Fruit fly (Drosophila melanogaster) whole organism, prepupa: ENCODE data around the gene CAHbeta.

ENCODE experiments used
- CG10669 ChIP-seq: fragments of 200-800 bp; sonication (Bioruptor generic); optimal IDR thresholded peaks from 3 replicates; lab custom pipeline; 2018; ENCODE audit warnings: missing biosample characterization, mild to moderate bottlenecking, missing genetic modification characterization, moderate library complexity
- CG11762 ChIP-seq: fragments of 200-800 bp; sonication (Bioruptor generic); optimal IDR thresholded peaks from 3 replicates; lab custom pipeline; 2016; ENCODE audit warnings: missing biosample characterization, missing genetic modification characterization; ENCODE audit not compliant: insufficient read depth
- CG15336 ChIP-seq: fragments of 200-800 bp; sonication (Bioruptor generic); IDR thresholded peaks from 2 replicates; pipeline ENCODE4 v1.3.6; 2022; ENCODE audit warnings: missing biosample characterization, missing genetic modification characterization
- CG16779 ChIP-seq: fragments of 200-800 bp; sonication (Bioruptor generic); optimal IDR thresholded peaks from 3 replicates; lab custom pipeline; 2017; ENCODE audit warnings: missing biosample characterization, mild to moderate bottlenecking, missing genetic modification characterization
- CG3032 ChIP-seq: fragments of 200-800 bp; optimal IDR thresholded peaks from 2 replicates; lab custom pipeline; 2019; ENCODE audit warnings: missing biosample characterization, mild to moderate bottlenecking, missing genetic modification characterization, moderate library complexity
- CG31627 ChIP-seq: fragments of 200-800 bp; sonication (Bioruptor generic); optimal IDR thresholded peaks from 3 replicates; lab custom pipeline; 2016; ENCODE audit warnings: missing biosample characterization, missing genetic modification characterization
- CG32006 ChIP-seq: fragments of 200-800 bp; sonication (Bioruptor generic); optimal IDR thresholded peaks from 3 replicates; lab custom pipeline; 2017; ENCODE audit warnings: missing biosample characterization, mild to moderate bottlenecking, missing genetic modification characterization
- CG34406 ChIP-seq: fragments of 200-800 bp; sonication (Bioruptor generic); optimal IDR thresholded peaks from 3 replicates; lab custom pipeline; 2016; ENCODE audit warnings: missing biosample characterization, missing genetic modification characterization
- CG3919 ChIP-seq: fragments of 200-800 bp; sonication (Bioruptor generic); optimal IDR thresholded peaks from 3 replicates; lab custom pipeline; 2016; ENCODE audit warnings: missing biosample characterization, missing genetic modification characterization
- CG4318 ChIP-seq: fragments of 200-800 bp; sonication (Bioruptor generic); optimal IDR thresholded peaks from 3 replicates; lab custom pipeline; 2017; ENCODE audit warnings: missing biosample characterization, mild to moderate bottlenecking, missing genetic modification characterization
- CG6163 ChIP-seq: fragments of 200-800 bp; sonication (Bioruptor generic); IDR thresholded peaks from 3 replicates; pipeline ENCODE4 v1.3.6; 2022; ENCODE audit warnings: missing biosample characterization, missing genetic modification characterization
- CG6276 ChIP-seq: fragments of 200-800 bp; sonication (Bioruptor generic); optimal IDR thresholded peaks from 2 replicates; lab custom pipeline; 2017; ENCODE audit warnings: missing biosample characterization, mild to moderate bottlenecking, missing genetic modification characterization
- CG6808 ChIP-seq: fragments of 200-800 bp; sonication (Bioruptor generic); optimal IDR thresholded peaks from 3 replicates; lab custom pipeline; 2017; ENCODE audit warnings: missing biosample characterization, missing genetic modification characterization, mild to moderate bottlenecking, moderate library complexity, missing genetic modification reagents
- CG6854 ChIP-seq: fragments of 200-800 bp; sonication (Bioruptor generic); optimal IDR thresholded peaks from 2 replicates; lab custom pipeline; 2017; ENCODE audit warnings: missing biosample characterization, mild to moderate bottlenecking, missing genetic modification characterization
- CG7368 ChIP-seq: fragments of 200-800 bp; sonication (Bioruptor generic); optimal IDR thresholded peaks from 3 replicates; lab custom pipeline; 2016; ENCODE audit warnings: missing biosample characterization, missing genetic modification characterization
- CG8119 ChIP-seq: fragments of 200-800 bp; sonication (Bioruptor generic); IDR thresholded peaks from 3 replicates; pipeline ENCODE4 v1.3.6; 2022; ENCODE audit warnings: missing biosample characterization, missing genetic modification characterization
- CG8319 ChIP-seq: fragments of 200-800 bp; sonication (Bioruptor generic); optimal IDR thresholded peaks from 3 replicates; lab custom pipeline; 2016; ENCODE audit warnings: missing biosample characterization, missing genetic modification characterization
- CG8632 ChIP-seq: fragments of 200-800 bp; sonication (Bioruptor generic); optimal IDR thresholded peaks from 3 replicates; lab custom pipeline; 2016; ENCODE audit warnings: missing biosample characterization, missing genetic modification characterization
- CG9139 ChIP-seq: fragments of 200-800 bp; sonication (Bioruptor generic); optimal IDR thresholded peaks from 3 replicates; lab custom pipeline; 2017; ENCODE audit warnings: missing biosample characterization, mild to moderate bottlenecking, missing genetic modification characterization
- Eip78C ChIP-seq: fragments of 200-800 bp; sonication (Bioruptor generic); peaks from one replicate; lab custom pipeline; 2016; ENCODE audit warnings: missing biosample characterization, missing genetic modification characterization
- Eip93F ChIP-seq: fragments of 200-800 bp; sonication (Bioruptor generic); optimal IDR thresholded peaks from 2 replicates; lab custom pipeline; 2016; ENCODE audit warnings: missing biosample characterization, mild to moderate bottlenecking, missing genetic modification characterization
- Ets21C ChIP-seq: fragments of 200-800 bp; sonication (Bioruptor generic); optimal IDR thresholded peaks from 3 replicates; lab custom pipeline; 2016; ENCODE audit warnings: missing biosample characterization, missing genetic modification characterization
- Gug ChIP-seq: fragments of 200-800 bp; sonication (Bioruptor generic); IDR thresholded peaks from 2 replicates; pipeline ENCODE4 v1.3.6; 2022; ENCODE audit warnings: missing biosample characterization, missing genetic modification characterization
- Lpt ChIP-seq: fragments of 200-800 bp; sonication (Bioruptor generic); optimal IDR thresholded peaks from 3 replicates; lab custom pipeline; 2016; ENCODE audit warnings: missing biosample characterization, missing genetic modification characterization
- OdsH ChIP-seq: fragments of 200-800 bp; sonication (Bioruptor generic); optimal IDR thresholded peaks from 3 replicates; lab custom pipeline; 2016; ENCODE audit warnings: missing biosample characterization, missing genetic modification characterization
- Smox ChIP-seq: fragments of 200-800 bp; sonication (Bioruptor generic); optimal IDR thresholded peaks from 3 replicates; lab custom pipeline; 2016; ENCODE audit warnings: missing biosample characterization, missing genetic modification characterization
- Sox102F ChIP-seq: fragments of 200-800 bp; sonication (Bioruptor generic); optimal IDR thresholded peaks from 2 replicates; lab custom pipeline; 2016; ENCODE audit warnings: missing biosample characterization, mild to moderate bottlenecking, missing genetic modification characterization
- Sox14 ChIP-seq: fragments of 200-800 bp; sonication (Bioruptor generic); optimal IDR thresholded peaks from 3 replicates; lab custom pipeline; 2016; ENCODE audit warnings: missing biosample characterization, missing genetic modification characterization
- achi ChIP-seq: fragments of 200-800 bp; sonication (Bioruptor generic); optimal IDR thresholded peaks from 3 replicates; lab custom pipeline; 2016; ENCODE audit warnings: missing biosample characterization, missing genetic modification characterization
- acj6 ChIP-seq: fragments of 200-800 bp; sonication (Bioruptor generic); optimal IDR thresholded peaks from 3 replicates; lab custom pipeline; 2016; ENCODE audit warnings: missing biosample characterization, missing genetic modification characterization
- cyc ChIP-seq: fragments of 200-800 bp; sonication (Bioruptor generic); optimal IDR thresholded peaks from 3 replicates; lab custom pipeline; 2016; ENCODE audit warnings: missing biosample characterization, missing genetic modification characterization
- dac ChIP-seq: fragments of 200-800 bp; sonication (Bioruptor generic); optimal IDR thresholded peaks from 2 replicates; lab custom pipeline; 2017; ENCODE audit warnings: missing biosample characterization, mild to moderate bottlenecking, missing genetic modification characterization
- dsx ChIP-seq: fragments of 200-800 bp; optimal IDR thresholded peaks from 3 replicates; lab custom pipeline; 2019; ENCODE audit warnings: missing biosample characterization, mild to moderate bottlenecking, missing genetic modification characterization, moderate library complexity; ENCODE audit not compliant: poor library complexity, severe bottlenecking
- eg ChIP-seq: fragments of 200-800 bp; sonication (Bioruptor generic); IDR thresholded peaks from 3 replicates; pipeline ENCODE4 v1.3.6; 2022; ENCODE audit warnings: missing biosample characterization, missing genetic modification characterization
- esn ChIP-seq: fragments of 200-800 bp; sonication (Bioruptor generic); optimal IDR thresholded peaks from 2 replicates; lab custom pipeline; 2016; ENCODE audit warnings: missing biosample characterization, mild to moderate bottlenecking, missing genetic modification characterization, moderate library complexity
- fd59A ChIP-seq: fragments of 200-800 bp; sonication (Bioruptor generic); optimal IDR thresholded peaks from 2 replicates; lab custom pipeline; 2017; ENCODE audit warnings: missing biosample characterization, mild to moderate bottlenecking, missing genetic modification characterization, missing genetic modification reagents
- fd85E ChIP-seq: fragments of 200-800 bp; sonication (Bioruptor generic); optimal IDR thresholded peaks from 3 replicates; lab custom pipeline; 2016; ENCODE audit warnings: missing biosample characterization, missing genetic modification characterization
- fkh ChIP-seq: fragments of 200-800 bp; sonication (Bioruptor generic); optimal IDR thresholded peaks from 3 replicates; lab custom pipeline; 2017; ENCODE audit warnings: missing biosample characterization, mild to moderate bottlenecking, missing genetic modification characterization, moderate library complexity
- lz ChIP-seq: fragments of 200-800 bp; sonication (Bioruptor generic); optimal IDR thresholded peaks from 3 replicates; lab custom pipeline; 2016; ENCODE audit warnings: missing biosample characterization, missing genetic modification characterization
- pdm3 ChIP-seq: fragments of 200-800 bp; sonication (Bioruptor generic); optimal IDR thresholded peaks from 3 replicates; lab custom pipeline; 2016; ENCODE audit warnings: missing biosample characterization, missing genetic modification characterization
- salr ChIP-seq, 2 experiments: fragments of 200-800 bp; sonication (Bioruptor generic); optimal IDR thresholded peaks; 3 replicates each; lab custom pipeline; 2016 to 2018; ENCODE audit warnings: missing biosample characterization in 2 of 2, missing genetic modification characterization in 2 of 2, mild to moderate bottlenecking in 1 of 2
- spab ChIP-seq: fragments of 200-800 bp; sonication (Bioruptor generic); optimal IDR thresholded peaks from 2 replicates; lab custom pipeline; 2017; ENCODE audit warnings: missing biosample characterization, mild to moderate bottlenecking, missing genetic modification characterization, missing genetic modification reagents
- ss ChIP-seq, 2 experiments: fragments of 200-800 bp; sonication (Bioruptor generic); optimal IDR thresholded peaks; 2 replicates in 1 of 2; 3 replicates in 1 of 2; lab custom pipeline; 2017 to 2018; ENCODE audit warnings: mild to moderate bottlenecking in 2 of 2, missing biosample characterization in 2 of 2, missing genetic modification characterization in 2 of 2, moderate library complexity in 1 of 2
- svp ChIP-seq: fragments of 200-800 bp; sonication (Bioruptor generic); peaks from one replicate; lab custom pipeline; 2016; ENCODE audit warnings: missing biosample characterization, missing genetic modification characterization

Gene CAHbeta

DNA sequence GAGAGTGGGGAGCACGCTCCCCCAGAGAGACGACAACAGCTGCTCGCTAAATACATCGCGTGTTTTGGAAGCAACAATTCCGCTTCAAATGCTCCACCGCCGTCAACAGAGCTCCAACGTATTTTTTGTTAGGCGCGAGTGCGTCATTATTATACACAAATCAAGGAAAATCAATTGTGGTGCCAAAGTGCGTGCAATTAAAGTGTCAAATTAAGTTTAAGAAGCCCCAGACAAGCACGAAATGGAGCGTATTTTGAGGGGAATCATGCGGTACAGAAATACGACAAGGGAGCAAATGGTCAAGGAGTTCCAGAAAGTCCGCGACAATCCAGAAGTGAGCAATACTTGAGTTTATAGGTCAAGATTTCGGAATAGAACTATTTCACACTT lies at the start of gene CAHbeta:
CAHbeta (plus strand) TSS at position 85 of the 390 bp plus-strand sequence.
- TF ChIP-seq CG8119 (GFP tag; lab: Robert Waterston, UW) (no peak), CG6276 (peak; percentile 20), pdm3 (GFP tag; lab: Kevin White, UChicago) (no peak), eg (GFP tag; lab: Robert Waterston, UW) (peak; percentile 58; the same call in 2 of the 3 replicates), ss (GFP tag; optimal IDR thresholded peaks at IDR 0.05; lab: Kevin White, UChicago) (peak in 1 of 2 experiments; percentile 40), Eip78C (GFP tag; lab: Kevin White, UChicago) (peak; percentile 43), CG6854 (GFP tag; lab: Kevin White, UChicago) (no peak), CG16779 (tag; lab: Kevin White, UChicago) (peak; percentile 34)

DNA sequence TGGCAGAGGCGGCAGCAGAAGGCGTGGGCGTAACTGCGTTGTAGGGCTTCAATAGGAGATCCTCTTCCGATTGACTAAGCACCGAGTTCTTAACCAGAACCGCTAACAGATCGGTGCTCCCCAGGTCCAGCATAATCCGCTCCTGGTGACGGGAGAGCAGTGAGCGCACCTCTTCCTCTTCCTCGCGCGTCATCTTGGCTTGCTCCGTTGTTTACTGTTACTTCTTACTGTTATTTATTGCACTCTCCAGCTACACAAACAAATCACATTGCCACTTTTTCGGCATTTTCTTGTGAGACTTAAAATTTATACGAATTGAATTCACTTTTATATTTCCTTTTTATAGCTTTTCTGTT lies 49.6 kb upstream of the CAHbeta start:
- no peak for TF ChIP-seq Lpt (GFP tag; lab: Kevin White, UChicago)
- TF ChIP-seq Smox (GFP tag; lab: Kevin White, UChicago) = no peak
- TF ChIP-seq Sox14 (GFP tag; lab: Kevin White, UChicago) = no peak
- no peak for TF ChIP-seq CG3919 (GFP tag; lab: Kevin White, UChicago)

DNA sequence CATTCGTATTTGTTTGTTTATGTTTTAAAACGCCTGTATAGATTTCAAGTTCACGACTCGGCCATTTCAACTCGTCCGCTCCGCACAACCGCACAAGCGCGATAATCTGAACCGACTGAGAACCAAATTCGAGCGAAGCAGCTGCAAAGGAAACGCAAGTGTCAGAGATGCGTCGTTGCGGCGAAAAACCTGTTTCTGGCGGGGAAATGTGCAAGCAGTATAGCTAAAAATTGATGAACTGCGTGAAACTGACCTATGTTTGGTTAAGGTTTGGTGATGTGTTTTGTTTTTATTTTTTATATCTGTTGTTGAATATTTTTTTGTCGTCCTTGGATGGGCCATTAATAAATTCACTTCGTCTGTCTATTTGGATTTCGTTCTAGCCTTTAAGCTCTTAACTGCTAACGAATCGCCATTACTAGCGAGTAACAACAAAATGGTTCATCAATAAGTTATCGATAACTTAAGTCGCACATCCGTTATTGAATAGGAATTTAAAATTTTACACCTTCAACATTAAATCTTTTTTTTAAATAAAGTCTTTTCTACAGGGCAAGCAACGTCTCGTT lies 48.8 kb upstream of the CAHbeta start, which contains the start of gene pyd:
pyd (minus strand) TSS at position 120 of the 569 bp plus-strand sequence.
- TF ChIP-seq CG32006 (GFP tag; lab: Kevin White, UChicago) (peak; percentile 61), dsx (GFP tag; lab: Kevin White, UChicago) (peak; percentile 44), CG3032 (peak; percentile 46), CG31627 (GFP tag; lab: Kevin White, UChicago) (peak; percentile 57), eg (GFP tag; lab: Robert Waterston, UW) (peak; percentile 53; the same call in 2 of the 3 replicates), dac (peak; percentile 26), CG4318 (GFP tag; lab: Kevin White, UChicago) (no peak), CG6163 (GFP tag; lab: Robert Waterston, UW) (peak; percentile 70), ss (GFP tag; optimal IDR thresholded peaks at IDR 0.05; lab: Kevin White, UChicago) (peak; percentile 41 to 63), Smox (GFP tag; lab: Kevin White, UChicago) (peak; percentile 53), lz (GFP tag; lab: Kevin White, UChicago) (peak; percentile 69), fd85E (GFP tag; lab: Kevin White, UChicago) (no peak), svp (GFP tag; lab: Kevin White, UChicago) (peak; percentile 85), CG7368 (GFP tag; lab: Kevin White, UChicago) (no peak), Ets21C (GFP tag; lab: Kevin White, UChicago) (peak; percentile 33), CG15336 (peak; percentile 35; the same call in 1 of the 2 replicates), CG8632 (GFP tag; lab: Kevin White, UChicago) (no peak), Sox102F (GFP tag; lab: Kevin White, UChicago) (no peak), pdm3 (GFP tag; lab: Kevin White, UChicago) (peak; percentile 72), spab (GFP tag; lab: Kevin White, UChicago) (peak; percentile 24), Eip93F (GFP tag; lab: Kevin White, UChicago) (no peak), CG6808 (GFP tag; lab: Kevin White, UChicago) (peak; percentile 65), Lpt (GFP tag; lab: Kevin White, UChicago) (peak; percentile 25), OdsH (GFP tag; lab: Kevin White, UChicago) (peak; percentile 61), esn (peak; percentile 76), CG11762 (peak; percentile 21), CG8319 (GFP tag; lab: Kevin White, UChicago) (peak; percentile 23), Gug (GFP tag; lab: Robert Waterston, UW) (0 out of 2 replicates have a peak, but pooled peaks have one; percentile 23), CG8119 (GFP tag; lab: Robert Waterston, UW) (peak; percentile 43; the same call in 1 of the 3 replicates), fkh (GFP tag; lab: Kevin White, UChicago) (peak; percentile 58), CG10669 (GFP tag; lab: Kevin White, UChicago) (peak; percentile 37), acj6 (GFP tag; lab: Kevin White, UChicago) (peak; percentile 36), fd59A (GFP tag; lab: Kevin White, UChicago) (no peak), CG9139 (GFP tag; lab: Kevin White, UChicago) (no peak), cyc (GFP tag; lab: Kevin White, UChicago) (peak; percentile 54), salr (GFP tag; optimal IDR thresholded peaks at IDR 0.05; lab: Kevin White, UChicago) (peak in 1 of 2 experiments; percentile 7), Sox14 (GFP tag; lab: Kevin White, UChicago) (peak; percentile 48), CG34406 (GFP tag; lab: Kevin White, UChicago) (peak; percentile 43), Eip78C (GFP tag; lab: Kevin White, UChicago) (peak; percentile 90), CG3919 (GFP tag; lab: Kevin White, UChicago) (peak; percentile 54), CG6276 (peak; percentile 19), achi (peak; percentile 64)
